Worm (Caenorhabditis elegans) whole organism, L3 larva: ENCODE results near the gene col-148.

Experiments used
- ceh-16 ChIP-seq: sonication (generic microtip); optimal IDR thresholded peaks from 2 replicates; lab custom pipeline; 2017; ENCODE audit warnings: missing biosample characterization, missing genetic modification characterization
- ceh-28 ChIP-seq: fragments of 150-350 bp; optimal IDR thresholded peaks from 2 replicates; lab custom pipeline; 2014; ENCODE audit warnings: missing biosample characterization, missing genetic modification reagents, missing genetic modification characterization
- ceh-82 ChIP-seq: fragments of 150-350 bp; optimal IDR thresholded peaks from 2 replicates; lab custom pipeline; 2014; ENCODE audit warnings: missing biosample characterization, missing genetic modification characterization
- egl-27 ChIP-seq: sonication (generic microtip); optimal IDR thresholded peaks from 4 replicates; lab custom pipeline; 2017; ENCODE audit warnings: missing biosample characterization, missing genetic modification reagents, missing genetic modification characterization
- fkh-10 ChIP-seq: sonication (generic microtip); optimal IDR thresholded peaks from 2 replicates; lab custom pipeline; 2017; ENCODE audit warnings: missing biosample characterization, missing genetic modification reagents, missing genetic modification characterization
- fos-1 ChIP-seq: fragments of 150-350 bp; optimal IDR thresholded peaks from 2 replicates; lab custom pipeline; 2014; ENCODE audit warnings: missing biosample characterization, missing genetic modification characterization
- nfya-1 ChIP-seq: sonication (generic microtip); optimal IDR thresholded peaks from 2 replicates; lab custom pipeline; 2017; ENCODE audit warnings: missing genetic modification characterization, mild to moderate bottlenecking, missing compliant biosample characterization, antibody characterized with exemption, moderate library complexity; ENCODE audit not compliant: insufficient read depth
- pha-4 ChIP-seq: fragments of 150-350 bp; optimal IDR thresholded peaks from 2 replicates; lab custom pipeline; 2014; ENCODE audit warnings: missing biosample characterization, missing genetic modification reagents, missing genetic modification characterization
- sea-2 ChIP-seq: fragments of 150-350 bp; sonication (generic microtip); optimal IDR thresholded peaks from 4 replicates; lab custom pipeline; 2014; ENCODE audit warnings: missing biosample characterization, missing genetic modification reagents, missing genetic modification characterization
- unc-39 ChIP-seq: sonication (generic microtip); optimal IDR thresholded peaks from 4 replicates; lab custom pipeline; 2017; ENCODE audit warnings: missing biosample characterization, missing genetic modification characterization
- unc-62 ChIP-seq: fragments of 150-350 bp; sonication (generic microtip); optimal IDR thresholded peaks from 4 replicates; lab custom pipeline; 2014; ENCODE audit warnings: missing biosample characterization, missing genetic modification reagents, missing genetic modification characterization
- ztf-11 ChIP-seq: fragments of 150-350 bp; optimal IDR thresholded peaks from 2 replicates; lab custom pipeline; 2014; ENCODE audit warnings: missing biosample characterization, missing genetic modification characterization

DNA sequence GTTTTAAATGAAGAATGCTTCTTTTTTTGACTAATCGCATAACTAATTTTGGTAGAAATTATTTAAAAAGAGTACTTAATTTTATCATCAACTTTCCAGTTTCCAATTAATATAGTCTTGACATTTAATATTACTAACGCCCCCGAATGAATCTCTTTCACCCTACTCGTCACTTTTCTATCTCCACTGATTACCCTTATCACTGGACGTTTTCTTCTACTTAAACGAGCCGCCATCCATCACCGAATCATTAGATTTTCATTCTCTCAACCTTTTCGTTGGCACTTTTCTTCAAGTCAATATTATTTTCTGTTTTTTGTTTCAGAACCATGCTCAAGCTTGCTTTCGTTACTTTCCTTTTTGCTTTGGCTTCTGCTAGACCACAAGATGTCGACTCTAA is 36.0 kb downstream of the col-148 start, which contains the start of gene lys-1:
- TF ChIP-seq egl-27 (no peak), ceh-28 (tag; lab: Kevin White, UChicago) (no peak), unc-62 (no peak), pha-4 (tag; lab: Kevin White, UChicago) (no peak), fos-1 (no peak), nfya-1 (no peak), sea-2 (no peak), ceh-16 (tag; lab: Kevin White, UChicago) (no peak), ceh-82 (tag; lab: Kevin White, UChicago) (no peak), unc-39 (tag; lab: Kevin White, UChicago) (no peak), fkh-10 (GFP tag; lab: Kevin White, UChicago) (no peak), ztf-11 (tag; lab: Kevin White, UChicago) (no peak)
